Fruit fly (Drosophila melanogaster): ENCODE results near the gene CG7299.

CG7299 gene

dm6 chr2L:10703281-10703680 is 19.1 kb upstream of the CG7299 start, which contains the start of gene CG6415 (continued):
- peak; percentile 81 for TF ChIP-seq grau (tag; optimal IDR thresholded peaks at IDR 0.05)
- TF ChIP-seq CG18619 (GFP tag; optimal IDR thresholded peaks at IDR 0.05), result peak; percentile 50
- no peak for TF ChIP-seq MESR4 (GFP tag; optimal IDR thresholded peaks at IDR 0.05)
- peak; percentile 76 for TF ChIP-seq CG9817 (tag; optimal IDR thresholded peaks at IDR 0.05)
- peak; percentile 58 for TF ChIP-seq CG8281 (tag; optimal IDR thresholded peaks at IDR 0.05)
- no peak for TF ChIP-seq exex (tag; optimal IDR thresholded peaks at IDR 0.05)
- peak; percentile 50 for TF ChIP-seq MTF-1 (GFP tag; optimal IDR thresholded peaks at IDR 0.05; ENCODE audit: borderline replicate concordance)
- peak; percentile 77 for TF ChIP-seq CG17359 (tag; optimal IDR thresholded peaks at IDR 0.05)
- peak; percentile 76 for TF ChIP-seq CG8924 (tag; optimal IDR thresholded peaks at IDR 0.05)
- TF ChIP-seq CG10267 (tag; optimal IDR thresholded peaks at IDR 0.05), result peak; percentile 65
- no peak for TF ChIP-seq CG31365 (tag; optimal IDR thresholded peaks at IDR 0.05)
- TF ChIP-seq org-1 (GFP tag; optimal IDR thresholded peaks at IDR 0.05), result peak; percentile 55
- peak; percentile 75 for TF ChIP-seq CG17328 (GFP tag; IDR thresholded peaks at IDR 0.05)
- peak; percentile 21 for TF ChIP-seq kah (GFP tag; optimal IDR thresholded peaks at IDR 0.05)
- TF ChIP-seq CG15479 (GFP tag; optimal IDR thresholded peaks at IDR 0.05), result peak; percentile 64
- TF ChIP-seq Dad (GFP tag; optimal IDR thresholded peaks at IDR 0.05), result peak; percentile 20
- TF ChIP-seq fd102C (GFP tag; optimal IDR thresholded peaks at IDR 0.05), result no peak
- peak; percentile 6 for TF ChIP-seq pb (GFP tag; optimal IDR thresholded peaks at IDR 0.05)
- TF ChIP-seq CG5245 (GFP tag; optimal IDR thresholded peaks at IDR 0.05), result peak; percentile 53
- peak; percentile 84 for TF ChIP-seq CG13424 (tag; optimal IDR thresholded peaks at IDR 0.05)
- TF ChIP-seq Sox102F (GFP tag; optimal IDR thresholded peaks at IDR 0.05), result peak; percentile 70
- TF ChIP-seq Taf1 (GFP tag; IDR thresholded peaks at IDR 0.05), result peak; percentile 17; the same call in 1 of the 2 replicates
- no peak for TF ChIP-seq CG8290 (GFP tag; optimal IDR thresholded peaks at IDR 0.05)
- TF ChIP-seq CG8290 (tag; optimal IDR thresholded peaks at IDR 0.05), result peak in 1 of 2 experiments; percentile 80
- no peak for TF ChIP-seq usp (GFP tag; optimal IDR thresholded peaks at IDR 0.05)
- peak; percentile 36; the same call in 1 of the 2 replicates for TF ChIP-seq wdn (GFP tag; IDR thresholded peaks at IDR 0.05)
- TF ChIP-seq CG12155 (GFP tag; optimal IDR thresholded peaks at IDR 0.05), result peak; percentile 70
- TF ChIP-seq CG10565 (GFP tag; optimal IDR thresholded peaks at IDR 0.05), result no peak
- no peak for TF ChIP-seq CG43689 (GFP tag; IDR thresholded peaks at IDR 0.05)
- peak; percentile 77 for TF ChIP-seq Atf6 (GFP tag; IDR thresholded peaks at IDR 0.05)
- no peak for TF ChIP-seq nom (GFP tag; optimal IDR thresholded peaks at IDR 0.05)
- peak; percentile 81; the same call in 2 of the 3 replicates for TF ChIP-seq CG11695 (GFP tag; IDR thresholded peaks at IDR 0.05)
- peak; percentile 46; the same call in 1 of the 2 replicates for TF ChIP-seq esg (GFP tag; conservative IDR thresholded peaks at IDR 0.05)
- TF ChIP-seq pnt (GFP tag; optimal IDR thresholded peaks at IDR 0.05), result peak; percentile 32
- TF ChIP-seq CG4282 (GFP tag; optimal IDR thresholded peaks at IDR 0.05), result no peak
- TF ChIP-seq Ada2b (GFP tag; IDR thresholded peaks at IDR 0.05), result peak; percentile 46; the same call in 1 of the 2 replicates
- TF ChIP-seq CG32532 (GFP tag; IDR thresholded peaks at IDR 0.05), result peak; percentile 68; the same call in 1 of the 2 replicates
- TF ChIP-seq CG8388 (GFP tag; optimal IDR thresholded peaks at IDR 0.05), result peak; percentile 72
- peak; percentile 36 for TF ChIP-seq CG2202 (tag; optimal IDR thresholded peaks at IDR 0.05)
- TF ChIP-seq lilli (GFP tag; optimal IDR thresholded peaks at IDR 0.05), result peak; percentile 77
- TF ChIP-seq E2f2 (GFP tag; IDR thresholded peaks at IDR 0.05), result peak; percentile 40; the same call in 1 of the 2 replicates
- TF ChIP-seq zf30C (GFP tag; optimal IDR thresholded peaks at IDR 0.05), result peak; percentile 66
- peak; percentile 20 for TF ChIP-seq CG4854 (GFP tag; optimal IDR thresholded peaks at IDR 0.05)
- TF ChIP-seq CG3407 (GFP tag; optimal IDR thresholded peaks at IDR 0.05), result peak; percentile 62
- peak; percentile 73 for TF ChIP-seq Chrac-16 (GFP tag; optimal IDR thresholded peaks at IDR 0.05)
- TF ChIP-seq C15 (GFP tag; IDR thresholded peaks at IDR 0.05), result peak; percentile 70; the same call in 2 of the 3 replicates
- TF ChIP-seq lmd (GFP tag; IDR thresholded peaks at IDR 0.05), result peak; percentile 74
- no peak for TF ChIP-seq Dref (GFP tag; IDR thresholded peaks at IDR 0.05)
- no peak for TF ChIP-seq h (optimal IDR thresholded peaks at IDR 0.05)
- peak; percentile 37 for TF ChIP-seq en (GFP tag; optimal IDR thresholded peaks at IDR 0.05)
- no peak for TF ChIP-seq D (optimal IDR thresholded peaks at IDR 0.05)
- peak; percentile 68 for TF ChIP-seq D (GFP tag; optimal IDR thresholded peaks at IDR 0.05)

Data from whole organism, embryonic.